Fruit fly (Drosophila melanogaster) Kc167 (cell line): Measurements from ENCODE around the gene Muc12Ea.

Source experiments
- Sin3A ChIP-seq: fragments of >200 bp; optimal IDR thresholded peaks from 2 replicates; lab custom pipeline; 2018; ENCODE audit warnings: missing external identifiers
- insv ChIP-seq: fragments of >200 bp; optimal IDR thresholded peaks from 3 replicates; lab custom pipeline; 2018; ENCODE audit warnings: missing external identifiers
- psq ChIP-seq: fragments of >200 bp; optimal IDR thresholded peaks from 2 replicates; lab custom pipeline; 2017; ENCODE audit warnings: missing external identifiers
- ttk ChIP-seq: sonication (Bioruptor generic); optimal IDR thresholded peaks from 2 replicates; lab custom pipeline; 2017; ENCODE audit warnings: missing external identifiers

dm6 chrX:14331490-14332182 lies 54.1 kb downstream of the Muc12Ea start:
- TF ChIP-seq insv (lab: Kevin White, UChicago) (no peak), Sin3A (no peak), ttk (lab: Kevin White, UChicago) (no peak), psq (lab: Kevin White, UChicago) (no peak)
